Fruit fly (Drosophila melanogaster) whole organism, wandering third instar larva: ENCODE measurements around the gene ng1.

Experiments used
- CrebA ChIP-seq: fragments of 200-800 bp; sonication (Bioruptor generic); optimal IDR thresholded peaks from 2 replicates; lab custom pipeline; 2016; ENCODE audit warnings: missing biosample characterization, mild to moderate bottlenecking, missing genetic modification characterization, borderline replicate concordance
- N ChIP-seq: fragments of >200 bp; optimal IDR thresholded peaks from 2 replicates; lab custom pipeline; 2018; ENCODE audit warnings: missing biosample characterization, missing external identifiers, missing genetic modification characterization
- OdsH ChIP-seq: fragments of 200-800 bp; sonication (Bioruptor generic); optimal IDR thresholded peaks from 2 replicates; lab custom pipeline; 2016; ENCODE audit warnings: missing biosample characterization, mild to moderate bottlenecking, missing genetic modification characterization
- dl ChIP-seq, 2 experiments: fragments of 175-275, 200-275 bp in 1 of 2; fragments of 200-275 bp in 1 of 2; sonication (Bioruptor generic); optimal IDR thresholded peaks; lab custom pipeline; 2018; ENCODE audit warnings: mild to moderate bottlenecking in 2 of 2, missing biosample characterization in 2 of 2, missing genetic modification characterization in 2 of 2, moderate library complexity in 2 of 2; ENCODE audit not compliant: partially characterized antibody in 2 of 2, insufficient read depth in 1 of 2
- ey ChIP-seq: fragments of 200-800 bp; sonication (Bioruptor generic); optimal IDR thresholded peaks from 2 replicates; lab custom pipeline; 2016; ENCODE audit warnings: missing biosample characterization, missing genetic modification characterization
- fru ChIP-seq: fragments of 200-800 bp; sonication (Bioruptor generic); optimal IDR thresholded peaks from 3 replicates; lab custom pipeline; 2016; ENCODE audit warnings: missing biosample characterization, mild to moderate bottlenecking, missing genetic modification characterization
- h ChIP-seq: fragments of 200-800 bp; sonication (Bioruptor generic); optimal IDR thresholded peaks from 3 replicates; lab custom pipeline; 2016; ENCODE audit warnings: missing biosample characterization, mild to moderate bottlenecking, missing genetic modification characterization
- pan ChIP-seq: fragments of >200 bp; optimal IDR thresholded peaks from 2 replicates; lab custom pipeline; 2017
- psq ChIP-seq: fragments of 200-800 bp; sonication (Bioruptor generic); optimal IDR thresholded peaks from 3 replicates; lab custom pipeline; 2017; ENCODE audit warnings: missing biosample characterization, mild to moderate bottlenecking, missing genetic modification characterization, moderate library complexity
- sv ChIP-seq: fragments of 200-800 bp; sonication (Bioruptor generic); optimal IDR thresholded peaks from 3 replicates; lab custom pipeline; 2016; ENCODE audit warnings: missing biosample characterization, missing genetic modification characterization

- TF ChIP-seq ey: peak; percentile 54
- peak; percentile 63 for TF ChIP-seq h (GFP tag; lab: Kevin White, UChicago)
- no peak for TF ChIP-seq dl (GFP tag; optimal IDR thresholded peaks at IDR 0.05; lab: Kevin White, UChicago; ENCODE audit: insufficient read depth in 1 of 2, partially characterized antibody in 2 of 2)
- TF ChIP-seq psq (GFP tag; lab: Kevin White, UChicago): peak; percentile 20
- TF ChIP-seq OdsH (GFP tag; lab: Kevin White, UChicago): peak; percentile 49
- no peak for TF ChIP-seq CrebA
- no peak for TF ChIP-seq pan (lab: Kevin White, UChicago)
- peak; percentile 59 for TF ChIP-seq sv (GFP tag; lab: Kevin White, UChicago)
- TF ChIP-seq N (GFP tag; lab: Kevin White, UChicago): no peak
- peak; percentile 72 for TF ChIP-seq fru (GFP tag; lab: Kevin White, UChicago)
Measured at dm6 chrX:3205887-3206794, 36.1 kb upstream of the ng1 start.
